Worm (Caenorhabditis elegans) whole organism, L2 larva: ENCODE results near the gene clec-198.
A peak's percentile ranks its signal among the peaks of the same experiment; 100 is the strongest.

Source experiments
- C34F6.9 ChIP-seq: fragments of 150-350 bp; optimal IDR thresholded peaks from 2 replicates; lab custom pipeline; 2014; ENCODE audit warnings: missing biosample characterization, missing genetic modification characterization
- R02D3.7 ChIP-seq: fragments of 150-350 bp; optimal IDR thresholded peaks from 2 replicates; lab custom pipeline; 2014; ENCODE audit warnings: missing biosample characterization, missing genetic modification characterization
- Y55F3AM.14 ChIP-seq: fragments of 200-800 bp; sonication (Bioruptor generic); optimal IDR thresholded peaks from 2 replicates; lab custom pipeline; 2018; ENCODE audit warnings: mild to moderate bottlenecking, missing genetic modification characterization, missing compliant biosample characterization
- ZK546.5 ChIP-seq: sonication (generic microtip); optimal IDR thresholded peaks from 2 replicates; lab custom pipeline; 2017; ENCODE audit warnings: missing biosample characterization, missing genetic modification characterization
- alr-1 ChIP-seq: fragments of 150-350 bp; optimal IDR thresholded peaks from 2 replicates; lab custom pipeline; 2014; ENCODE audit warnings: missing biosample characterization, missing genetic modification characterization
- aly-2 ChIP-seq: fragments of 150-350 bp; optimal IDR thresholded peaks from 2 replicates; lab custom pipeline; 2014; ENCODE audit warnings: missing biosample characterization, missing genetic modification characterization
- ceh-82 ChIP-seq: fragments of 150-350 bp; optimal IDR thresholded peaks from 2 replicates; lab custom pipeline; 2014; ENCODE audit warnings: missing biosample characterization, missing genetic modification characterization
- crh-2 ChIP-seq: sonication (generic microtip); optimal IDR thresholded peaks from 2 replicates; lab custom pipeline; 2017; ENCODE audit warnings: missing biosample characterization, missing genetic modification characterization
- dmd-4 ChIP-seq: sonication (generic microtip); optimal IDR thresholded peaks from 2 replicates; lab custom pipeline; 2017; ENCODE audit warnings: missing biosample characterization, missing genetic modification characterization
- elt-1 ChIP-seq: fragments of 150-350 bp; optimal IDR thresholded peaks from 2 replicates; lab custom pipeline; 2014; ENCODE audit warnings: missing biosample characterization, missing genetic modification characterization
- elt-3 ChIP-seq: sonication (generic microtip); optimal IDR thresholded peaks from 2 replicates; lab custom pipeline; 2017; ENCODE audit warnings: missing biosample characterization, missing genetic modification characterization
- fos-1 ChIP-seq: fragments of 150-350 bp; optimal IDR thresholded peaks from 2 replicates; lab custom pipeline; 2014; ENCODE audit warnings: missing biosample characterization, missing genetic modification characterization
- gmeb-1 ChIP-seq: fragments of 150-350 bp; optimal IDR thresholded peaks from 2 replicates; lab custom pipeline; 2014; ENCODE audit warnings: missing biosample characterization, missing genetic modification characterization
- lin-11 ChIP-seq: fragments of 150-350 bp; sonication (generic microtip); optimal IDR thresholded peaks from 2 replicates; lab custom pipeline; 2014; ENCODE audit warnings: missing biosample characterization, missing genetic modification characterization, inconsistent platforms, mixed read lengths
- lin-13 ChIP-seq: fragments of 150-350 bp; optimal IDR thresholded peaks from 2 replicates; lab custom pipeline; 2014; ENCODE audit warnings: missing biosample characterization, missing genetic modification reagents, missing genetic modification characterization
- lin-39 ChIP-seq: fragments of 150-350 bp; optimal IDR thresholded peaks from 2 replicates; lab custom pipeline; 2014; ENCODE audit warnings: missing biosample characterization, missing genetic modification reagents, missing genetic modification characterization
- lsy-2 ChIP-seq, 2 experiments: fragments of 150-350 bp in 1 of 2; sonication (generic microtip) in 1 of 2; optimal IDR thresholded peaks; 2 replicates each; lab custom pipeline; 2014 to 2017; ENCODE audit warnings: missing biosample characterization in 2 of 2, missing genetic modification characterization in 2 of 2
- mab-5 ChIP-seq: fragments of 150-350 bp; optimal IDR thresholded peaks from 2 replicates; lab custom pipeline; 2014; ENCODE audit warnings: missing biosample characterization, missing genetic modification characterization
- mbf-1 ChIP-seq: sonication (generic microtip); optimal IDR thresholded peaks from 2 replicates; lab custom pipeline; 2017; ENCODE audit warnings: missing biosample characterization, missing genetic modification characterization
- mdl-1 ChIP-seq, 2 experiments: fragments of 150-350 bp in 1 of 2; sonication (generic microtip) in 1 of 2; optimal IDR thresholded peaks; 2 replicates each; lab custom pipeline; 2017; ENCODE audit warnings: missing biosample characterization in 2 of 2, missing genetic modification characterization in 2 of 2
- nhr-10 ChIP-seq: sonication (generic microtip); optimal IDR thresholded peaks from 2 replicates; lab custom pipeline; 2017; ENCODE audit warnings: missing biosample characterization, missing genetic modification characterization
- nhr-11 ChIP-seq: fragments of 150-350 bp; optimal IDR thresholded peaks from 2 replicates; lab custom pipeline; 2014; ENCODE audit warnings: missing biosample characterization, missing genetic modification characterization
- nhr-129 ChIP-seq: fragments of 150-350 bp; optimal IDR thresholded peaks from 2 replicates; lab custom pipeline; 2014; ENCODE audit warnings: missing biosample characterization, missing genetic modification characterization
- nhr-21 ChIP-seq: fragments of 150-350 bp; optimal IDR thresholded peaks from 2 replicates; lab custom pipeline; 2014; ENCODE audit warnings: missing biosample characterization, missing genetic modification characterization
- nhr-23 ChIP-seq: fragments of 150-350 bp; optimal IDR thresholded peaks from 2 replicates; lab custom pipeline; 2014; ENCODE audit warnings: missing biosample characterization, missing genetic modification reagents, missing genetic modification characterization
- nhr-237 ChIP-seq: fragments of 150-350 bp; optimal IDR thresholded peaks from 2 replicates; lab custom pipeline; 2014; ENCODE audit warnings: missing biosample characterization, missing genetic modification characterization
- nhr-6 ChIP-seq: fragments of 150-350 bp; optimal IDR thresholded peaks from 2 replicates; lab custom pipeline; 2014; ENCODE audit warnings: missing biosample characterization, missing genetic modification characterization
- nhr-77 ChIP-seq: fragments of 150-350 bp; optimal IDR thresholded peaks from 2 replicates; lab custom pipeline; 2014; ENCODE audit warnings: missing biosample characterization, missing genetic modification characterization
- sem-4 ChIP-seq: fragments of 150-350 bp; optimal IDR thresholded peaks from 2 replicates; lab custom pipeline; 2014; ENCODE audit warnings: missing biosample characterization, missing genetic modification reagents, missing genetic modification characterization
- skn-1 ChIP-seq: sonication (generic microtip); optimal IDR thresholded peaks from 2 replicates; lab custom pipeline; 2017; ENCODE audit warnings: missing biosample characterization, missing genetic modification characterization
- sma-9 ChIP-seq, 2 experiments: fragments of 150-350 bp in 1 of 2; sonication (generic microtip) in 1 of 2; optimal IDR thresholded peaks; 2 replicates each; lab custom pipeline; 2014 to 2016; ENCODE audit warnings: missing genetic modification characterization in 2 of 2, mild to moderate bottlenecking in 1 of 2, missing biosample characterization in 1 of 2, missing compliant biosample characterization in 1 of 2, missing genetic modification reagents in 1 of 2, moderate library complexity in 1 of 2
- snpc-4 ChIP-seq: fragments of 150-350 bp; optimal IDR thresholded peaks from 2 replicates; lab custom pipeline; 2014; ENCODE audit warnings: missing biosample characterization, missing genetic modification characterization
- unc-39 ChIP-seq: fragments of 150-350 bp; optimal IDR thresholded peaks from 2 replicates; lab custom pipeline; 2014; ENCODE audit warnings: missing biosample characterization, missing genetic modification characterization
- unc-55 ChIP-seq: fragments of 150-350 bp; sonication (generic microtip); optimal IDR thresholded peaks from 3 replicates; lab custom pipeline; 2014; ENCODE audit warnings: missing biosample characterization, missing genetic modification reagents, missing genetic modification characterization
- zag-1 ChIP-seq: fragments of 150-350 bp; optimal IDR thresholded peaks from 2 replicates; lab custom pipeline; 2014; ENCODE audit warnings: missing biosample characterization, missing genetic modification characterization
- ztf-1 ChIP-seq: fragments of 200-800 bp; sonication (Bioruptor generic); conservative IDR thresholded peaks from 2 replicates; pipeline ENCODE4 v1.3.6; 2022; ENCODE audit warnings: missing genetic modification characterization, missing compliant biosample characterization
- ztf-4 ChIP-seq: fragments of 150-350 bp; optimal IDR thresholded peaks from 2 replicates; lab custom pipeline; 2014; ENCODE audit warnings: missing biosample characterization, missing genetic modification characterization

clec-198 gene

ce11 chrIV:17361143-17361542 is 14.2 kb downstream of the clec-198 start, which contains the start of gene clec-202:
clec-202 (plus strand) TSS chrIV:17361443.
- TF ChIP-seq nhr-6 (tag; lab: Kevin White, UChicago) = no peak
- no peak for TF ChIP-seq sma-9 (GFP tag; optimal IDR thresholded peaks at IDR 0.05; lab: Kevin White, UChicago)
- no peak for TF ChIP-seq sma-9 (tag; optimal IDR thresholded peaks at IDR 0.05; lab: Kevin White, UChicago)
- no peak for TF ChIP-seq unc-39 (tag; lab: Kevin White, UChicago)
- no peak for TF ChIP-seq elt-3 (tag; lab: Kevin White, UChicago)
- TF ChIP-seq dmd-4 (tag; lab: Kevin White, UChicago) = no peak
- TF ChIP-seq nhr-11 (tag; lab: Kevin White, UChicago) = no peak
- no peak for TF ChIP-seq nhr-77

DNA sequence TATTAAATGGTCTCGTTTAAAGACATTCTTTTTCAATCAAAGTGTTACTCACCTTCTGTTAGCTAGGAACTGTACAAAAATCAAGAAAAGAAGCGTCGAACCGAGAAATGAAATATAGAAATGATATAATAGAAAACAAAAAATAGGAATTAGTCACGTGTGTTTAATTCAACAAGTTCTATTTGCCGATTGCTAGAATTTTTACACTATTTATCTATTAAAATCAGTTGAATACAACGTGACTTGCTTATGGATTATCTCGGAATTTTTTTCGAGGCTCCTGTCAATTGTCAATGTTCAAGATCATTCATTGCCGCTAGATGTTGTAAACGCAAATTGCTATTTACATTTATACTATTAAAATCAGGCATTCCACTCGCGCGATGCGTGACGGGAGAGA is 20.3 kb downstream of the clec-198 start, which contains the start of gene zipt-17:
zipt-17 (minus strand) TSS at position 101 of the 400 bp plus-strand sequence.
- no peak for TF ChIP-seq alr-1 (tag; lab: Kevin White, UChicago)
- no peak for TF ChIP-seq gmeb-1 (tag; lab: Kevin White, UChicago)
- no peak for TF ChIP-seq ztf-1 (GFP tag; lab: Robert Waterston, UW)
- TF ChIP-seq sem-4 = no peak
- TF ChIP-seq nhr-21 (tag; lab: Kevin White, UChicago) = no peak
- no peak for TF ChIP-seq C34F6.9 (tag; lab: Kevin White, UChicago)
- TF ChIP-seq lsy-2 (tag; optimal IDR thresholded peaks at IDR 0.05; lab: Kevin White, UChicago) = no peak
- TF ChIP-seq lin-11 (tag; lab: Kevin White, UChicago) = no peak
- no peak for TF ChIP-seq nhr-237 (tag; lab: Kevin White, UChicago)
- TF ChIP-seq, all 48 proteins: peak for 0

ce11 chrIV:17368292-17368691 is 21.3 kb downstream of the clec-198 start, which contains the start of gene trh-1:
trh-1 (plus strand) TSS chrIV:17368592.
- TF ChIP-seq nhr-77 (no peak), ZK546.5 (tag; lab: Kevin White, UChicago) (no peak), mab-5 (tag; lab: Kevin White, UChicago) (no peak)

ce11 chrIV:17371469-17371868 is 24.5 kb downstream of the clec-198 start, which contains the start of gene C30H6.5:
C30H6.5 (plus strand) TSS chrIV:17371769.
- TF ChIP-seq R02D3.7 (tag; lab: Kevin White, UChicago) (no peak), mab-5 (tag; lab: Kevin White, UChicago) (no peak), ZK546.5 (tag; lab: Kevin White, UChicago) (no peak), lin-39 (no peak), snpc-4 (no peak), zag-1 (tag; lab: Kevin White, UChicago) (no peak), mdl-1 (tag; optimal IDR thresholded peaks at IDR 0.05; lab: Kevin White, UChicago) (no peak), dmd-4 (tag; lab: Kevin White, UChicago) (no peak), skn-1 (tag; lab: Kevin White, UChicago) (no peak), nhr-237 (tag; lab: Kevin White, UChicago) (no peak), mbf-1 (tag; lab: Kevin White, UChicago) (no peak), alr-1 (tag; lab: Kevin White, UChicago) (no peak), elt-1 (tag; lab: Kevin White, UChicago) (no peak), nhr-129 (tag; lab: Kevin White, UChicago) (no peak), sem-4 (no peak)

- TF ChIP-seq crh-2 (tag; lab: Kevin White, UChicago) (no peak), mdl-1 (tag; optimal IDR thresholded peaks at IDR 0.05; lab: Kevin White, UChicago) (no peak), nhr-77 (no peak), aly-2 (tag; lab: Kevin White, UChicago) (no peak), ZK546.5 (tag; lab: Kevin White, UChicago) (no peak), nhr-129 (tag; lab: Kevin White, UChicago) (no peak), Y55F3AM.14 (GFP tag; lab: Kevin White, UChicago) (no peak)
Observed at ce11 chrIV:17376127-17376526, 29.2 kb downstream of the clec-198 start, which contains the start of gene haf-1. haf-1 (plus strand) TSS chrIV:17376427.

DNA sequence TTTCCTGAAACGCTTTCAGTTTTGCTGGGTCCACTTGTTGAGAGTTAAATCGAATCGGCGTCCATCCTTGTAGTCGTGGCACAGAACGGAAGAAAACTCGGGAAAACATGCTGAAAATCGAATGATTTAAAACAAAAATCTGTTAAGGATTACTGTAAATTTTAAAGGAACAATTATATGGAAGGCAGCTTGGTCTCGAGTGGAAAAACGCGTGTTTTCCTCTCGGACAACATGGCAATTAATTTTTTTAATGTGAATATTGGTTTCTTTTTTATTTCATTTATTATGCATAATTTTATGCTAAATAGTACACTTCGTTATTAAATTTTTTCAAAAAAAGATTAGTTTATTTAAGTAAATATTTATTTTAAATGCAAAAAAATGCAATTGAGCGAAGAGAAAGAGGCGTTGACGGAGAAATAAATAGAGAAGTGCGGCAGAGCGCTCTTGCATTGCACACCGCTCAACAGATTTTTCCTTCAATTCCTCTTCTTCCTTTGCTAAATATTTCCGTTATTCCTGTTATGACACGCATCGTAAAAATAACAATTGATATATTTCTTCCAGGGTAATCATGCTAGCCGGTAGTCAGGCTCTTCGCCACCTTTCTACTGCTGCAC is 33.2 kb downstream of the clec-198 start, which contains the start of the genes C30H6.9 and dlat-2:
C30H6.9 (minus strand) TSS at position 110 of the 620 bp plus-strand sequence.
dlat-2 (plus strand) TSS at position 566 of the 620 bp plus-strand sequence.
- TF ChIP-seq ztf-4 (tag; lab: Kevin White, UChicago) = no peak
- TF ChIP-seq lin-13 (GFP tag; lab: Kevin White, UChicago) = peak; percentile 11
- TF ChIP-seq unc-55 (GFP tag; lab: Kevin White, UChicago) = peak; percentile 60
- peak; percentile 11 for TF ChIP-seq fos-1
- peak; percentile 20 for TF ChIP-seq nhr-129 (tag; lab: Kevin White, UChicago)
- peak; percentile 60 for TF ChIP-seq C34F6.9 (tag; lab: Kevin White, UChicago)
- TF ChIP-seq ceh-82 (tag; lab: Kevin White, UChicago) = no peak
- TF ChIP-seq lsy-2 (tag; optimal IDR thresholded peaks at IDR 0.05; lab: Kevin White, UChicago) = peak in 1 of 2 experiments; percentile 40
- TF ChIP-seq nhr-23 = no peak
- no peak for TF ChIP-seq nhr-10 (tag; lab: Kevin White, UChicago)
